Fruit fly (Drosophila melanogaster): ENCODE data around the gene CG17147.
A peak's percentile ranks its signal among the peaks of the same experiment; 100 is the strongest.

The CG17147 gene

dm6 chr3L:20186294-20187020, 37.3 kb upstream of the CG17147 start (continued):
- TF ChIP-seq CG8281 (tag; optimal IDR thresholded peaks at IDR 0.05) (no peak), tio (GFP tag; optimal IDR thresholded peaks at IDR 0.05) (no peak), tna (GFP tag; IDR thresholded peaks at IDR 0.05; ENCODE audit: partially characterized antibody) (no peak), Gug (GFP tag; IDR thresholded peaks at IDR 0.05) (no peak), Scr (GFP tag; IDR thresholded peaks at IDR 0.05; ENCODE audit: partially characterized antibody) (0 out of 2 replicates have a peak, but pooled peaks have one; percentile 23), sim (GFP tag; IDR thresholded peaks at IDR 0.05) (no peak), chn (GFP tag; optimal IDR thresholded peaks at IDR 0.05) (no peak), CG18619 (GFP tag; optimal IDR thresholded peaks at IDR 0.05) (peak; percentile 6), lola (GFP tag; optimal IDR thresholded peaks at IDR 0.05) (peak in 2 of 3 experiments; percentile 7 to 19), stc (GFP tag; IDR thresholded peaks at IDR 0.05) (0 out of 2 replicates have a peak, but pooled peaks have one; percentile 28), PHDP (tag; optimal IDR thresholded peaks at IDR 0.05) (peak; percentile 36)

- TF ChIP-seq Hr78 (GFP tag; optimal IDR thresholded peaks at IDR 0.05) (peak in 1 of 2 experiments; percentile 20), chm (GFP tag; IDR thresholded peaks at IDR 0.05) (no peak; the same call in 1 of the 2 replicates), CrebB (tag; optimal IDR thresholded peaks at IDR 0.05) (peak; percentile 47), GATAe (GFP tag; conservative IDR thresholded peaks at IDR 0.05) (peak; percentile 99), CG6175 (GFP tag; IDR thresholded peaks at IDR 0.05) (no peak), hth (optimal IDR thresholded peaks at IDR 0.05) (no peak), lola (GFP tag; optimal IDR thresholded peaks at IDR 0.05) (no peak), dmrt11E (tag; optimal IDR thresholded peaks at IDR 0.05) (no peak), hbn (GFP tag; IDR thresholded peaks at IDR 0.05; ENCODE audit: partially characterized antibody) (no peak), prd (optimal IDR thresholded peaks at IDR 0.05) (no peak), prd (GFP tag; IDR thresholded peaks at IDR 0.05) (no peak), Six4 (GFP tag; optimal IDR thresholded peaks at IDR 0.05) (no peak), Doc3 (GFP tag; IDR thresholded peaks at IDR 0.05; ENCODE audit: partially characterized antibody) (no peak), Fer1 (GFP tag; optimal IDR thresholded peaks at IDR 0.05) (peak; percentile 43), CG12219 (GFP tag; optimal IDR thresholded peaks at IDR 0.05) (no peak), Lpt (GFP tag; optimal IDR thresholded peaks at IDR 0.05) (no peak), CG4854 (GFP tag; optimal IDR thresholded peaks at IDR 0.05) (no peak), Hmr (GFP tag; optimal IDR thresholded peaks at IDR 0.05) (peak; percentile 54), CG13424 (tag; optimal IDR thresholded peaks at IDR 0.05) (no peak), BtbVII (GFP tag; optimal IDR thresholded peaks at IDR 0.05) (peak; percentile 49), mirr (GFP tag; optimal IDR thresholded peaks at IDR 0.05) (peak; percentile 82), CG7357 (GFP tag; IDR thresholded peaks at IDR 0.05) (no peak), ham (GFP tag; IDR thresholded peaks at IDR 0.05) (no peak), CG11560 (tag; IDR thresholded peaks at IDR 0.05) (no peak), sob (GFP tag; IDR thresholded peaks at IDR 0.05) (peak; percentile 46; the same call in 1 of the 2 replicates), slp2 (GFP tag; optimal IDR thresholded peaks at IDR 0.05) (no peak), cas (GFP tag; IDR thresholded peaks at IDR 0.05) (no peak), MBD-R2 (GFP tag; IDR thresholded peaks at IDR 0.05) (0 out of 2 replicates have a peak, but pooled peaks have one; percentile 9), Xrp1 (GFP tag; IDR thresholded peaks at IDR 0.05) (no peak), CG15696 (tag; optimal IDR thresholded peaks at IDR 0.05) (no peak), ATbp (GFP tag; optimal IDR thresholded peaks at IDR 0.05) (no peak), CG11696 (GFP tag; IDR thresholded peaks at IDR 0.05) (no peak), PHDP (tag; optimal IDR thresholded peaks at IDR 0.05) (peak; percentile 12), CG34376 (GFP tag; optimal IDR thresholded peaks at IDR 0.05) (peak; percentile 82), CG6854 (GFP tag; optimal IDR thresholded peaks at IDR 0.05) (peak; percentile 45), fru (optimal IDR thresholded peaks at IDR 0.05) (no peak), lilli (GFP tag; optimal IDR thresholded peaks at IDR 0.05) (no peak), CG13775 (GFP tag; optimal IDR thresholded peaks at IDR 0.05) (no peak)
These were observed 35.7 kb upstream of the CG17147 start, which contains the start of gene Ssk for dm6 chr3L:20187885-20188570. Ssk (plus strand) TSS chr3L:20188522.

All from whole organism, embryonic.